Worm (Caenorhabditis elegans) whole organism, L4 larva: Measurements from ENCODE around the gene ceh-16.
A peak's percentile ranks its signal among the peaks of the same experiment; 100 is the strongest.

Experiments used
- D1046.2 ChIP-seq: fragments of 200-800 bp; sonication (Bioruptor generic); IDR thresholded peaks from 2 replicates; pipeline ENCODE4 v1.3.6; 2022; ENCODE audit warnings: missing genetic modification characterization, missing compliant biosample characterization
- F10B5.3 ChIP-seq: sonication (generic microtip); optimal IDR thresholded peaks from 2 replicates; lab custom pipeline; 2016; ENCODE audit warnings: mild to moderate bottlenecking, missing genetic modification characterization, missing compliant biosample characterization
- F26F4.8 ChIP-seq: fragments of 200-800 bp; sonication (Bioruptor generic); conservative IDR thresholded peaks from 2 replicates; pipeline ENCODE4 v1.3.6; 2022; ENCODE audit warnings: missing genetic modification characterization, missing compliant biosample characterization
- F37D6.2 ChIP-seq: sonication (generic microtip); optimal IDR thresholded peaks from 2 replicates; lab custom pipeline; 2016; ENCODE audit warnings: mild to moderate bottlenecking, missing genetic modification characterization, missing compliant biosample characterization
- F44E2.7 ChIP-seq: fragments of 200-800 bp; sonication (Bioruptor generic); IDR thresholded peaks from 2 replicates; pipeline ENCODE4 v2.1.2; 2022; ENCODE audit warnings: missing genetic modification characterization, missing compliant biosample characterization
- F49E8.2 ChIP-seq: sonication (generic microtip); optimal IDR thresholded peaks from 2 replicates; lab custom pipeline; 2016; ENCODE audit warnings: missing compliant biosample characterization, mild to moderate bottlenecking, missing genetic modification characterization, borderline replicate concordance
- T20F7.1 ChIP-seq: fragments of 200-800 bp; sonication (Bioruptor generic); optimal IDR thresholded peaks from 2 replicates; lab custom pipeline; 2018; ENCODE audit warnings: mild to moderate bottlenecking, missing genetic modification characterization, missing compliant biosample characterization
- T26A8.4 ChIP-seq: fragments of 200-800 bp; sonication (Bioruptor generic); IDR thresholded peaks from 2 replicates; pipeline ENCODE4 v1.3.6; 2022; ENCODE audit warnings: missing genetic modification characterization, missing compliant biosample characterization
- Y75B8A.6 ChIP-seq: fragments of 200-800 bp; sonication (Bioruptor generic); IDR thresholded peaks from 2 replicates; pipeline ENCODE4 v1.3.6; 2022; ENCODE audit warnings: missing genetic modification reagents, missing genetic modification characterization, missing compliant biosample characterization
- ama-1 ChIP-seq: fragments of 150-350 bp; optimal IDR thresholded peaks from 2 replicates; lab custom pipeline; 2014; ENCODE audit warnings: inconsistent platforms, mixed read lengths
- attf-4 ChIP-seq: sonication (generic microtip); optimal IDR thresholded peaks from 3 replicates; lab custom pipeline; 2017; ENCODE audit warnings: missing biosample characterization, missing genetic modification characterization
- ceh-20 ChIP-seq: fragments of 200-800 bp; sonication (Bioruptor generic); IDR thresholded peaks from 2 replicates; pipeline ENCODE4 v1.3.6; 2022; ENCODE audit warnings: missing genetic modification reagents, missing genetic modification characterization, missing compliant biosample characterization
- ceh-28 ChIP-seq: fragments of 150-350 bp; optimal IDR thresholded peaks from 2 replicates; lab custom pipeline; 2014; ENCODE audit warnings: missing biosample characterization, missing genetic modification reagents, missing genetic modification characterization
- ceh-32 ChIP-seq: sonication (generic microtip); optimal IDR thresholded peaks from 2 replicates; lab custom pipeline; 2016; ENCODE audit warnings: mild to moderate bottlenecking, missing genetic modification characterization, missing compliant biosample characterization; ENCODE audit not compliant: poor library complexity
- ceh-44 ChIP-seq: fragments of 200-800 bp; sonication (Bioruptor generic); IDR thresholded peaks from 2 replicates; pipeline ENCODE4 v1.3.6; 2022; ENCODE audit warnings: missing genetic modification reagents, missing genetic modification characterization, missing compliant biosample characterization
- ces-1 ChIP-seq: fragments of 150-350 bp; sonication (generic microtip); optimal IDR thresholded peaks from 4 replicates; lab custom pipeline; 2014; ENCODE audit warnings: missing biosample characterization, missing genetic modification reagents, missing genetic modification characterization
- ctbp-1 ChIP-seq: fragments of 200-800 bp; sonication (Bioruptor generic); IDR thresholded peaks from 2 replicates; pipeline ENCODE4 v1.3.6; 2022; ENCODE audit warnings: missing genetic modification reagents, missing genetic modification characterization, missing compliant biosample characterization
- daf-12 ChIP-seq: fragments of 150-350 bp; optimal IDR thresholded peaks from 2 replicates; lab custom pipeline; 2014; ENCODE audit warnings: missing biosample characterization, missing genetic modification reagents, missing genetic modification characterization
- daf-16 ChIP-seq, 3 experiments: sonication (generic microtip); optimal IDR thresholded peaks; 2 replicates each; lab custom pipeline; 2016 to 2017; ENCODE audit warnings: missing genetic modification characterization in 3 of 3, missing genetic modification reagents in 3 of 3, mild to moderate bottlenecking in 2 of 3, missing compliant biosample characterization in 2 of 3, missing biosample characterization in 1 of 3, moderate library complexity in 1 of 3
- daf-19 ChIP-seq: fragments of 200-800 bp; sonication (Bioruptor generic); conservative IDR thresholded peaks from 2 replicates; pipeline ENCODE4 v1.3.6; 2022; ENCODE audit warnings: missing genetic modification characterization, missing compliant biosample characterization
- dpl-1 ChIP-seq: fragments of 150-350 bp; optimal IDR thresholded peaks from 2 replicates; lab custom pipeline; 2014; ENCODE audit warnings: missing biosample characterization, missing genetic modification reagents, missing genetic modification characterization
- duxl-1 ChIP-seq: sonication (generic microtip); optimal IDR thresholded peaks from 2 replicates; lab custom pipeline; 2016; ENCODE audit warnings: mild to moderate bottlenecking, missing genetic modification characterization, moderate library complexity, missing compliant biosample characterization; ENCODE audit not compliant: poor library complexity
- egl-27 ChIP-seq: sonication (generic microtip); optimal IDR thresholded peaks from 3 replicates; lab custom pipeline; 2017; ENCODE audit warnings: missing biosample characterization, missing genetic modification reagents, missing genetic modification characterization
- egl-43 ChIP-seq: fragments of 200-800 bp; sonication (Bioruptor generic); IDR thresholded peaks from 2 replicates; pipeline ENCODE4 v1.3.6; 2022; ENCODE audit warnings: missing genetic modification reagents, missing genetic modification characterization, missing compliant biosample characterization
- fkh-10 ChIP-seq: fragments of 150-350 bp; optimal IDR thresholded peaks from 2 replicates; lab custom pipeline; 2014; ENCODE audit warnings: missing biosample characterization, missing genetic modification reagents, missing genetic modification characterization
- hmg-1.1 ChIP-seq: fragments of 200-800 bp; sonication (Bioruptor generic); IDR thresholded peaks from 2 replicates; pipeline ENCODE4 v1.3.6; 2022; ENCODE audit warnings: missing genetic modification reagents, missing genetic modification characterization, missing compliant biosample characterization
- lim-7 ChIP-seq: fragments of 200-800 bp; sonication (Bioruptor generic); IDR thresholded peaks from 2 replicates; pipeline ENCODE4 v1.3.6; 2022; ENCODE audit warnings: missing genetic modification characterization, missing compliant biosample characterization
- lin-39 ChIP-seq: fragments of 150-350 bp; optimal IDR thresholded peaks from 2 replicates; lab custom pipeline; 2014; ENCODE audit warnings: missing biosample characterization, missing genetic modification reagents, missing genetic modification characterization
- mes-2 ChIP-seq: sonication (generic microtip); optimal IDR thresholded peaks from 2 replicates; lab custom pipeline; 2016; ENCODE audit warnings: missing genotype, mild to moderate bottlenecking, missing genetic modification characterization, missing compliant biosample characterization; ENCODE audit not compliant: poor library complexity, severe bottlenecking
- nhr-10 ChIP-seq: fragments of 150-350 bp; optimal IDR thresholded peaks from 2 replicates; lab custom pipeline; 2014; ENCODE audit warnings: missing biosample characterization, missing genetic modification characterization
- nhr-11 ChIP-seq: fragments of 150-350 bp; optimal IDR thresholded peaks from 2 replicates; lab custom pipeline; 2014; ENCODE audit warnings: missing biosample characterization, missing genetic modification characterization
- nhr-41 ChIP-seq: fragments of 200-800 bp; sonication (Bioruptor generic); IDR thresholded peaks from 2 replicates; pipeline ENCODE4 v1.3.6; 2022; ENCODE audit warnings: missing genetic modification reagents, missing genetic modification characterization, missing compliant biosample characterization
- nhr-42 ChIP-seq: fragments of 200-800 bp; sonication (Bioruptor generic); IDR thresholded peaks from 2 replicates; pipeline ENCODE4 v1.3.6; 2022; ENCODE audit warnings: missing genetic modification characterization, missing compliant biosample characterization
- nhr-6 ChIP-seq: fragments of 150-350 bp; optimal IDR thresholded peaks from 2 replicates; lab custom pipeline; 2014; ENCODE audit warnings: missing biosample characterization, missing genetic modification characterization
- pha-4 ChIP-seq, 2 experiments: fragments of 150-350 bp in 1 of 2; fragments of 200-800 bp in 1 of 2; sonication (Bioruptor generic) in 1 of 2; IDR thresholded peaks in 1 of 2; optimal IDR thresholded peaks in 1 of 2; 2 replicates each; pipeline versions ENCODE4 v1.3.6 to Lab custom; 2014 to 2022; ENCODE audit warnings: missing genetic modification characterization in 2 of 2, missing genetic modification reagents in 2 of 2, missing biosample characterization in 1 of 2, missing compliant biosample characterization in 1 of 2
- saeg-2 ChIP-seq: fragments of 200-800 bp; sonication (Bioruptor generic); IDR thresholded peaks from 2 replicates; pipeline ENCODE4 v1.3.6; 2022; ENCODE audit warnings: missing genetic modification reagents, missing genetic modification characterization, missing compliant biosample characterization
- set-16 ChIP-seq: fragments of 200-800 bp; sonication (Bioruptor generic); IDR thresholded peaks from 2 replicates; pipeline ENCODE4 v1.3.6; 2022; ENCODE audit warnings: missing genetic modification reagents, missing genetic modification characterization, missing compliant biosample characterization
- snpc-1.2 ChIP-seq: fragments of 200-800 bp; sonication (Bioruptor generic); IDR thresholded peaks from 2 replicates; pipeline ENCODE4 v1.3.6; 2022; ENCODE audit warnings: missing genetic modification reagents, missing genetic modification characterization, missing compliant biosample characterization
- spr-1 ChIP-seq: sonication (generic microtip); optimal IDR thresholded peaks from 2 replicates; lab custom pipeline; 2016; ENCODE audit warnings: mild to moderate bottlenecking, missing genetic modification characterization, missing compliant biosample characterization
- unc-130 ChIP-seq: sonication (generic microtip); optimal IDR thresholded peaks from 2 replicates; lab custom pipeline; 2016; ENCODE audit warnings: missing genetic modification reagents, missing genetic modification characterization, missing compliant biosample characterization
- unc-39 ChIP-seq: sonication (generic microtip); optimal IDR thresholded peaks from 2 replicates; lab custom pipeline; 2017; ENCODE audit warnings: missing biosample characterization, missing genetic modification characterization
- unc-62 ChIP-seq, 3 experiments: fragments of 150-350 bp in 1 of 3; sonication (generic microtip); optimal IDR thresholded peaks in 2 of 3; peaks in 1 of 3; 1 replicate in 1 of 3; 2 replicates in 2 of 3; lab custom pipeline; 2014 to 2017; ENCODE audit warnings: missing biosample characterization in 3 of 3, missing genetic modification characterization in 3 of 3, missing genetic modification reagents in 3 of 3, missing genotype in 1 of 3
- vab-7 ChIP-seq: fragments of 200-800 bp; sonication (Bioruptor generic); IDR thresholded peaks from 2 replicates; pipeline ENCODE4 v1.3.6; 2022; ENCODE audit warnings: missing genetic modification reagents, missing genetic modification characterization, missing compliant biosample characterization
- zag-1 ChIP-seq: fragments of 150-350 bp; optimal IDR thresholded peaks from 2 replicates; lab custom pipeline; 2014; ENCODE audit warnings: missing biosample characterization, missing genetic modification characterization

Gene ceh-16

DNA sequence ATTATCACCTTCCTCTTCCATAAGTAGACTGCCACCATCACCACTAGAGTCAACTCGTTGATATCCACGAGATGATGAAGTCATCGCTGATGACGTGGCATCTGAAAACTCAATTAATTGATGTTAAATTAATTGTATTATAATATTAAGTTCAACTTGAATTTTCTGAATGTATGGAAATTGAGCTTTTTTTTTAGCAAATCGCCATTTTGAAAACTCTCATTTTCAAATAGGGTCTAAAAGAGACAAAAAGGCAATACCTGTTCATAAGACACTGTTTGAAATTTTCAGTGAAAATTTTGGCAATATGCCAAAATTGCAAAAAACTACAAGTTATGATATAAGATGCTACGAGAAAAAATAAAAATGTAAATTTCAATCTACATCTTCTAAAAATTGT lies 21.1 kb downstream of the ceh-16 start, which contains the start of gene twk-7:
TSS of gene twk-7 (minus strand) at position 101 of the 400 bp plus-strand sequence.
- TF ChIP-seq F37D6.2, result no peak
- no peak for TF ChIP-seq zag-1 (tag; lab: Kevin White, UChicago)
- TF ChIP-seq set-16 (GFP tag; lab: Robert Waterston, UW), result no peak
- no peak for TF ChIP-seq egl-43
- TF ChIP-seq ama-1 (lab: Kevin White, UChicago), result no peak
- no peak for TF ChIP-seq lin-39 (tag; lab: Kevin White, UChicago)
- TF ChIP-seq ceh-28, result no peak
- no peak for TF ChIP-seq nhr-11 (tag; lab: Kevin White, UChicago)
- no peak for TF ChIP-seq Y75B8A.6 (GFP tag; lab: Robert Waterston, UW)

DNA sequence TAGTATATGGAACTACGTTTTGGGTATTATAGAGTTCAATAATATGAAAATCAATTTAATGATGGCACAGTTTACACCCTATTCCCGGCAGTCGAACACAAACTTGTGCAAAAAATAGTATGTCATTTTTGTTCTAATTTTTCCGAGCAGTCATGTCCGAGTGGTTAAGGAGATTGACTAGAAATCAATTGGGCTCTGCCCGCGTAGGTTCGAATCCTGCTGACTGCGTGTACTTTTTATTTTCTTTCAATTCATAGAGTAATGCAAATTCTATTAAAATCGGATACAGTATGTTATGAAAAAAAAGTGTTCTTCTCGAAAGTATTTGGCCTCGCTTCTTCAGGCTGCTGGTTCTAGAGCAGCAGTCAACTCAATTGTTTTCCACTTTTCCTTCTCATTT lies 23.5 kb downstream of the ceh-16 start:
- TF ChIP-seq F44E2.7 (GFP tag; lab: Robert Waterston, UW), result 0 out of 2 replicates have a peak, but pooled peaks have one; percentile 60
- 0 out of 2 replicates have a peak, but pooled peaks have one; percentile 15 for TF ChIP-seq ceh-20 (GFP tag; lab: Robert Waterston, UW)
- TF ChIP-seq snpc-1.2 (GFP tag; lab: Robert Waterston, UW), result peak; percentile 37; the same call in 1 of the 2 replicates
- 0 out of 2 replicates have a peak, but pooled peaks have one; percentile 32 for TF ChIP-seq ctbp-1
- TF ChIP-seq D1046.2 (GFP tag; lab: Robert Waterston, UW), result 0 out of 2 replicates have a peak, but pooled peaks have one; percentile 47
- no peak for TF ChIP-seq fkh-10 (GFP tag; lab: Kevin White, UChicago)
- 0 out of 2 replicates have a peak, but pooled peaks have one; percentile 26 for TF ChIP-seq saeg-2 (GFP tag; lab: Robert Waterston, UW)
- 0 out of 2 replicates have a peak, but pooled peaks have one; percentile 11 for TF ChIP-seq T26A8.4
- TF ChIP-seq daf-19, result no peak
- TF ChIP-seq mes-2, result peak; percentile 54
- no peak for TF ChIP-seq ama-1 (lab: Kevin White, UChicago)
- peak; percentile 66; the same call in 1 of the 2 replicates for TF ChIP-seq pha-4 (GFP tag; IDR thresholded peaks at IDR 0.05; lab: Robert Waterston, UW)
- TF ChIP-seq pha-4 (tag; optimal IDR thresholded peaks at IDR 0.05; lab: Kevin White, UChicago), result no peak
- peak; percentile 13 for TF ChIP-seq T20F7.1 (GFP tag; lab: Kevin White, UChicago)
- no peak for TF ChIP-seq F10B5.3
- TF ChIP-seq daf-16 (GFP tag; optimal IDR thresholded peaks at IDR 0.05; lab: Kevin White, UChicago), result peak in 1 of 2 experiments; percentile 45
- TF ChIP-seq daf-16 (tag; optimal IDR thresholded peaks at IDR 0.05; lab: Kevin White, UChicago), result peak; percentile 35
- TF ChIP-seq hmg-1.1 (GFP tag; lab: Robert Waterston, UW), result 0 out of 2 replicates have a peak, but pooled peaks have one; percentile 12
- peak; percentile 77 for TF ChIP-seq lim-7 (GFP tag; lab: Robert Waterston, UW)
- no peak for TF ChIP-seq ceh-32
- 0 out of 2 replicates have a peak, but pooled peaks have one; percentile 39 for TF ChIP-seq ceh-44
- TF ChIP-seq F26F4.8 (GFP tag; lab: Robert Waterston, UW), result 0 out of 2 replicates have a peak, but pooled peaks have one; percentile 42
- peak; percentile 26 for TF ChIP-seq unc-130 (GFP tag; lab: Kevin White, UChicago)
- TF ChIP-seq nhr-41 (GFP tag; lab: Robert Waterston, UW), result 0 out of 2 replicates have a peak, but pooled peaks have one; percentile 25
- peak; percentile 71 for TF ChIP-seq vab-7 (GFP tag; lab: Robert Waterston, UW)

ce11 chrIII:8648589-8648988 lies 26.1 kb downstream of the ceh-16 start, which contains the start of gene F22B7.3:
Gene F22B7.3, plus strand, starts transcription at chrIII:8648889.
- no peak for TF ChIP-seq nhr-6
- TF ChIP-seq unc-62 (GFP tag; optimal IDR thresholded peaks at IDR 0.05 in 1 of 2; lab: Kevin White, UChicago), result peak in 1 of 2 experiments; percentile 38
- TF ChIP-seq unc-62 (tag; optimal IDR thresholded peaks at IDR 0.05; lab: Kevin White, UChicago), result no peak

ce11 chrIII:8650235-8650817 lies 27.8 kb downstream of the ceh-16 start, which contains the start of gene flp-23:
Gene flp-23, plus strand, starts transcription at chrIII:8650767.
- TF ChIP-seq unc-39, result no peak
- TF ChIP-seq attf-4 (tag; lab: Kevin White, UChicago), result no peak
- TF ChIP-seq ces-1 (GFP tag; lab: Kevin White, UChicago), result no peak
- TF ChIP-seq nhr-10 (tag; lab: Kevin White, UChicago), result no peak
- TF ChIP-seq nhr-41 (GFP tag; lab: Robert Waterston, UW), result no peak
- no peak for TF ChIP-seq duxl-1 (tag; lab: Kevin White, UChicago)
- peak in 1 of 2 experiments; percentile 58 for TF ChIP-seq unc-62 (GFP tag; optimal IDR thresholded peaks at IDR 0.05 in 1 of 2; lab: Kevin White, UChicago)
- TF ChIP-seq unc-62 (tag; optimal IDR thresholded peaks at IDR 0.05; lab: Kevin White, UChicago), result no peak
- no peak for TF ChIP-seq F49E8.2 (tag; lab: Kevin White, UChicago)
- TF ChIP-seq dpl-1 (GFP tag; lab: Kevin White, UChicago), result no peak
- TF ChIP-seq egl-27 (tag; lab: Kevin White, UChicago), result no peak
- TF ChIP-seq nhr-42 (GFP tag; lab: Robert Waterston, UW), result no peak
- TF ChIP-seq daf-12 (tag; lab: Kevin White, UChicago), result no peak
- no peak for TF ChIP-seq spr-1 (tag; lab: Kevin White, UChicago)
